Worm (Caenorhabditis elegans) whole organism, mixed stage, embryonic: ENCODE measurements around the gene M117.6.

Source experiments
- bed-3 ChIP-seq: fragments of 200-800 bp; sonication (Bioruptor generic); optimal IDR thresholded peaks from 3 replicates; lab custom pipeline; 2018; ENCODE audit warnings: mild to moderate bottlenecking, missing genetic modification characterization, moderate library complexity, missing compliant biosample characterization
- blmp-1 ChIP-seq: fragments of 150-350 bp; optimal IDR thresholded peaks from 2 replicates; lab custom pipeline; 2014; ENCODE audit warnings: missing biosample characterization, missing genetic modification characterization
- ceh-39 ChIP-seq: fragments of 150-350 bp; optimal IDR thresholded peaks from 2 replicates; lab custom pipeline; 2014; ENCODE audit warnings: missing biosample characterization, missing genetic modification characterization
- ceh-43 ChIP-seq: fragments of 200-800 bp; sonication (Bioruptor generic); optimal IDR thresholded peaks from 2 replicates; lab custom pipeline; 2018; ENCODE audit warnings: mild to moderate bottlenecking, missing genetic modification characterization, moderate library complexity, missing compliant biosample characterization
- ces-1 ChIP-seq: fragments of 150-350 bp; optimal IDR thresholded peaks from 2 replicates; lab custom pipeline; 2014; ENCODE audit warnings: missing biosample characterization, missing genetic modification reagents, missing genetic modification characterization
- cnd-1 ChIP-seq: fragments of 200-800 bp; sonication (Bioruptor generic); optimal IDR thresholded peaks from 2 replicates; lab custom pipeline; 2018; ENCODE audit warnings: mild to moderate bottlenecking, missing genetic modification characterization, missing compliant biosample characterization
- drap-1 ChIP-seq: fragments of 200-800 bp; sonication (Bioruptor generic); optimal IDR thresholded peaks from 3 replicates; lab custom pipeline; 2018; ENCODE audit warnings: mild to moderate bottlenecking, missing genetic modification characterization, missing compliant biosample characterization
- elt-1 ChIP-seq: sonication (generic microtip); optimal IDR thresholded peaks from 2 replicates; lab custom pipeline; 2017; ENCODE audit warnings: missing genetic modification characterization, mild to moderate bottlenecking, missing compliant biosample characterization, antibody characterized with exemption, moderate library complexity, borderline replicate concordance; ENCODE audit not compliant: insufficient read depth
- elt-3 ChIP-seq: fragments of 150-350 bp; optimal IDR thresholded peaks from 2 replicates; lab custom pipeline; 2014; ENCODE audit warnings: missing biosample characterization, missing genetic modification characterization
- ham-2 ChIP-seq: fragments of 200-800 bp; sonication (Bioruptor generic); optimal IDR thresholded peaks from 2 replicates; lab custom pipeline; 2018; ENCODE audit warnings: mild to moderate bottlenecking, missing genetic modification characterization, missing compliant biosample characterization
- lin-13 ChIP-seq: fragments of 150-350 bp; optimal IDR thresholded peaks from 2 replicates; lab custom pipeline; 2014; ENCODE audit warnings: missing biosample characterization, missing genetic modification characterization
- lin-32 ChIP-seq: fragments of 200-800 bp; sonication (Bioruptor generic); optimal IDR thresholded peaks from 2 replicates; lab custom pipeline; 2018; ENCODE audit warnings: mild to moderate bottlenecking, missing genetic modification characterization, missing compliant biosample characterization
- lsy-2 ChIP-seq: fragments of 150-350 bp; optimal IDR thresholded peaks from 2 replicates; lab custom pipeline; 2014; ENCODE audit warnings: missing biosample characterization, missing genetic modification characterization
- mep-1 ChIP-seq: fragments of 150-350 bp; optimal IDR thresholded peaks from 2 replicates; lab custom pipeline; 2017; ENCODE audit warnings: missing biosample characterization, missing genetic modification reagents, missing genetic modification characterization, inconsistent platforms
- mls-2 ChIP-seq: sonication (generic microtip); optimal IDR thresholded peaks from 2 replicates; lab custom pipeline; 2016; ENCODE audit warnings: mild to moderate bottlenecking, missing genetic modification characterization, moderate library complexity, missing compliant biosample characterization
- nhr-12 ChIP-seq: fragments of 150-350 bp; optimal IDR thresholded peaks from 2 replicates; lab custom pipeline; 2014; ENCODE audit warnings: missing biosample characterization, missing genetic modification characterization
- nhr-237 ChIP-seq: fragments of 150-350 bp; optimal IDR thresholded peaks from 2 replicates; lab custom pipeline; 2014; ENCODE audit warnings: missing biosample characterization, missing genetic modification characterization
- nhr-76 ChIP-seq: sonication (generic microtip); optimal IDR thresholded peaks from 2 replicates; lab custom pipeline; 2017; ENCODE audit warnings: missing biosample characterization, missing genetic modification characterization
- pha-4 ChIP-seq: fragments of 150-350 bp; optimal IDR thresholded peaks from 2 replicates; lab custom pipeline; 2018; ENCODE audit warnings: missing biosample characterization, missing genetic modification reagents, missing genetic modification characterization
- sem-2 ChIP-seq: fragments of 200-800 bp; sonication (Bioruptor generic); optimal IDR thresholded peaks from 2 replicates; lab custom pipeline; 2018; ENCODE audit warnings: mild to moderate bottlenecking, missing genetic modification characterization, missing compliant biosample characterization
- snpc-4 ChIP-seq: fragments of 150-350 bp; optimal IDR thresholded peaks from 2 replicates; lab custom pipeline; 2014; ENCODE audit warnings: missing biosample characterization, missing genetic modification characterization
- sptf-1 ChIP-seq: sonication (generic microtip); optimal IDR thresholded peaks from 2 replicates; lab custom pipeline; 2017; ENCODE audit warnings: mild to moderate bottlenecking, missing genetic modification characterization, moderate library complexity, missing compliant biosample characterization
- tbx-8 ChIP-seq: fragments of 200-800 bp; sonication (Bioruptor generic); optimal IDR thresholded peaks from 2 replicates; lab custom pipeline; 2018; ENCODE audit warnings: mild to moderate bottlenecking, missing genetic modification characterization, moderate library complexity, missing compliant biosample characterization
- unc-120 ChIP-seq: sonication (generic microtip); optimal IDR thresholded peaks from 2 replicates; lab custom pipeline; 2017; ENCODE audit warnings: missing genetic modification characterization, missing compliant biosample characterization; ENCODE audit not compliant: poor library complexity, severe bottlenecking
- unc-62 ChIP-seq: fragments of 150-350 bp; optimal IDR thresholded peaks from 2 replicates; lab custom pipeline; 2014; ENCODE audit warnings: missing biosample characterization, missing genetic modification reagents, missing genetic modification characterization
- ztf-11 ChIP-seq: fragments of 150-350 bp; optimal IDR thresholded peaks from 2 replicates; lab custom pipeline; 2014; ENCODE audit warnings: missing biosample characterization, missing genetic modification characterization

M117.6 gene

DNA sequence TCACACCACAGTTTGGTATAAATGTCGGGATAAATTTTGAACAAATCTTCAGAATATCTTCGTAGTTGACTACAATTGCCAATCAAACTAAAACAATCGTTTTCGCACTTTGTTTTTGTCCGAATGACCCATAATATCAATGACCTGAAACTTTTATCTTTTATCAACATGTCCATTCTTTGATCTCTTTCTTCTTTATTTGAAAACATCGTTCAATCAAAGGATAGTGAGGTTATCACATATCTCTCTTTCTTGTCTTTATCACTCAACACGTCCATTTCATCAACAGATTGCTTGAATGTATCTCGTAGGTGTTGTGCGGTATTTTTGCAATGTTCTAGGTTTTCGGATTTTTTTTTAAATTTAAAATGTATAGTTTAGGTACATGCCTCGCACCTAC is 18.9 kb downstream of the M117.6 start:
- TF ChIP-seq elt-3 (tag; lab: Kevin White, UChicago) (peak; percentile 40), nhr-12 (tag; lab: Kevin White, UChicago) (no peak)

DNA sequence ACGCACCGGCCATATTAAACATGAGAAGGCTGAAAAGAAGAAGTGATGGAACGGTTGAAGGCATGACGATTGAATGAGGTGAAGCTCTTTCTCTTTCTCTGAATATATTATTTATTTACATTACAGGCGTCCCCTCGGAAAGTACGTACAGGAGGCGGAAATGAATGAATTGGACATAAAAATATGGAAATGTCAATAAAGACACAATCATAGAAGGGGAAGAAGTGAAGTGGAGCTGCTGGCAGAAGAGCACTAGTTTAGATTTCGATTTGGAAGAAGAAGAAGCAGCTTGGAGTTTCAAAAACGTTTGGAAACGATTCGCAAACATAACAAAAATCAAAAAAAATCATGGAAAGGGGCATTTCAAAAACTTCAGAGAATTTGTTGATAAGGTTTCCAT is 23.9 kb downstream of the M117.6 start, which contains the start of gene H01G02.1:
TSS of gene H01G02.1 (minus strand) at position 101 of the 400 bp plus-strand sequence.
- TF ChIP-seq nhr-237 (tag; lab: Kevin White, UChicago) (no peak), ztf-11 (tag; lab: Kevin White, UChicago) (no peak), ceh-39 (no peak), ham-2 (no peak), ceh-43 (GFP tag; lab: Kevin White, UChicago) (no peak), elt-3 (tag; lab: Kevin White, UChicago) (no peak)

- TF ChIP-seq snpc-4 (tag; lab: Kevin White, UChicago) (no peak), bed-3 (GFP tag; lab: Kevin White, UChicago) (no peak), tbx-8 (GFP tag; lab: Kevin White, UChicago) (no peak), unc-120 (tag; lab: Kevin White, UChicago) (no peak), nhr-12 (tag; lab: Kevin White, UChicago) (no peak), elt-3 (tag; lab: Kevin White, UChicago) (no peak), mls-2 (tag; lab: Kevin White, UChicago) (no peak), ceh-43 (GFP tag; lab: Kevin White, UChicago) (no peak), ztf-11 (tag; lab: Kevin White, UChicago) (no peak)
These were observed 24.9 kb downstream of the M117.6 start, which contains the start of gene H01G02.4 for ce11 chrIV:11803044-11803443. Gene H01G02.4, minus strand, starts transcription at chrIV:11803144.

DNA sequence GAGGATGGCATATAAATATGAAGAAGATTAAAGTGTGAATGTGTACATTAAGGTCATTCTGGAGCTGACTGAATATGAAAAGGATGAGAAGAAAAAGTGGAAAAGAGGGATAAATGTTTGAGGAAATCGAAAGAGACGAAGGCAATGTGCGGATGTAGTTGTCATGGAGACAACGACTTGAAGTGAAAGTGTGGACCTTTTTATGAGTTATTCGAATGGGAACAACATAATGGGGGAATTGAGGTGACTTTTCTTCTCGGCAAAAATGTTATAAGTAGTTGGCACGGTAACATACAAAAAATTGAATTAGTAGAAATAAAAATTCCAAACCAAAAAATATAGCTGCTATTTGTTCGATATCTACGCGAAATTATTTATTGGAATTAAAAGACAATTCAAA is 26.8 kb downstream of the M117.6 start, which contains the start of gene dyf-18:
TSS of gene dyf-18 (minus strand) at position 101 of the 400 bp plus-strand sequence.
- no peak for TF ChIP-seq ceh-43 (GFP tag; lab: Kevin White, UChicago)
- no peak for TF ChIP-seq ces-1 (GFP tag; lab: Kevin White, UChicago)
- TF ChIP-seq cnd-1 (tag; lab: Kevin White, UChicago), result no peak
- no peak for TF ChIP-seq pha-4 (tag; lab: Kevin White, UChicago)
- no peak for TF ChIP-seq elt-1 (tag; lab: Kevin White, UChicago)
- no peak for TF ChIP-seq blmp-1
- TF ChIP-seq sem-2 (GFP tag; lab: Kevin White, UChicago), result no peak
- no peak for TF ChIP-seq lsy-2 (tag; lab: Kevin White, UChicago)
- TF ChIP-seq lin-13 (tag; lab: Kevin White, UChicago), result no peak
- TF ChIP-seq snpc-4 (tag; lab: Kevin White, UChicago), result no peak

- TF ChIP-seq tbx-8 (GFP tag; lab: Kevin White, UChicago), result no peak
- peak; percentile 58 for TF ChIP-seq unc-62
- TF ChIP-seq, all 35 proteins: peak for 1
These were observed 28.7 kb downstream of the M117.6 start for ce11 chrIV:11799240-11799639.

ce11 chrIV:11796818-11797217 is 31.1 kb downstream of the M117.6 start:
- TF ChIP-seq ces-1 (GFP tag; lab: Kevin White, UChicago) (peak; percentile 60), elt-1 (tag; lab: Kevin White, UChicago) (no peak)
- TF ChIP-seq, all 35 proteins: peak for 1

ce11 chrIV:11795964-11796363 is 31.9 kb downstream of the M117.6 start:
- TF ChIP-seq cnd-1 (tag; lab: Kevin White, UChicago) (no peak), nhr-76 (tag; lab: Kevin White, UChicago) (no peak), unc-120 (tag; lab: Kevin White, UChicago) (no peak), ceh-43 (GFP tag; lab: Kevin White, UChicago) (no peak), mep-1 (no peak), ham-2 (no peak), drap-1 (GFP tag; lab: Kevin White, UChicago) (no peak), sptf-1 (no peak), bed-3 (GFP tag; lab: Kevin White, UChicago) (no peak), lsy-2 (tag; lab: Kevin White, UChicago) (no peak), ces-1 (GFP tag; lab: Kevin White, UChicago) (no peak), lin-32 (no peak), snpc-4 (tag; lab: Kevin White, UChicago) (no peak), tbx-8 (GFP tag; lab: Kevin White, UChicago) (no peak), lin-13 (tag; lab: Kevin White, UChicago) (no peak), unc-62 (no peak), nhr-12 (tag; lab: Kevin White, UChicago) (no peak), ztf-11 (tag; lab: Kevin White, UChicago) (no peak), mls-2 (tag; lab: Kevin White, UChicago) (no peak)
